Worm (Caenorhabditis elegans) whole organism, midembryonic: ENCODE results near the gene ttr-49.

ENCODE experiments used
- T22C8.4 ChIP-seq: fragments of 200-800 bp; sonication (Bioruptor generic); IDR thresholded peaks from 2 replicates; pipeline ENCODE4 v1.3.6; 2022; ENCODE audit warnings: missing genetic modification characterization, missing compliant biosample characterization
- flt-1 ChIP-seq: fragments of 200-800 bp; sonication (Bioruptor generic); IDR thresholded peaks from 2 replicates; pipeline ENCODE4 v1.3.6; 2022; ENCODE audit warnings: missing genetic modification characterization, missing compliant biosample characterization
- med-1 ChIP-seq: sonication (generic microtip); optimal IDR thresholded peaks from 2 replicates; lab custom pipeline; 2017; ENCODE audit warnings: missing genetic modification characterization, mild to moderate bottlenecking, missing compliant biosample characterization, antibody characterized with exemption, missing genetic modification reagents; ENCODE audit not compliant: insufficient read depth
- ztf-29 ChIP-seq: fragments of 200-800 bp; sonication (Bioruptor generic); IDR thresholded peaks from 2 replicates; pipeline ENCODE4 v1.3.6; 2022; ENCODE audit warnings: missing genetic modification reagents, missing genetic modification characterization, missing compliant biosample characterization

- no peak for TF ChIP-seq ztf-29 (GFP tag; lab: Robert Waterston, UW)
- no peak for TF ChIP-seq med-1 (GFP tag; lab: Kevin White, UChicago)
- no peak for TF ChIP-seq flt-1 (GFP tag; lab: Robert Waterston, UW)
- TF ChIP-seq T22C8.4: no peak
Measured at ce11 chrV:9359674-9360073, 3.4 kb upstream of the ttr-49 start, which contains the start of gene gpa-3.
